Worm (Caenorhabditis elegans): ENCODE measurements around the gene dnj-20.

dnj-20 gene

DNA sequence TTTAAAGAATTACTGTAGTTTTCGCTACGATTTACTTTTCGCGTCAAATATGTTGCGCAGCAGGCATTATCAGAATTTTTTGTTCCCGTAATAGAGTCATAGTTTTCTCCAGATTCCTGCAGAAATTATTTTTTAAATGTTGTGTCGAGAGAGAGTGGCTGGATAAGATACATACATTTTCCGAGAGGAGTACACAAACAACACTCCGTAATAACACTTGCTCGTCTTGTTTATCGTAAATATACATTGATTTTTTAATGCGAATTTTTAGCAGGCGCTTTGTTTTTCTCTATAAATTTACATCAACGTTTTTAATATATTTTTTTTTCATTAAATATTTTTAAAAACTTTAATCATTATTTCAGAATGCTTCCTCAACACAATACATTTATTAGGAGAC lies 45.0 kb upstream of the dnj-20 start, which contains the start of gene taf-8:
TSS of gene taf-8 (plus strand) at position 360 of the 400 bp plus-strand sequence.
- peak; percentile 95 for TF ChIP-seq attf-3 (GFP tag; conservative IDR thresholded peaks at IDR 0.05)
- TF ChIP-seq hmg-1.2 (GFP tag; IDR thresholded peaks at IDR 0.05): peak; percentile 16; the same call in 1 of the 2 replicates
- no peak for TF ChIP-seq F39B2.1 (GFP tag; IDR thresholded peaks at IDR 0.05)
- TF ChIP-seq lsl-1 (GFP tag; optimal IDR thresholded peaks at IDR 0.05): peak; percentile 73
- TF ChIP-seq pbrm-1 (GFP tag; IDR thresholded peaks at IDR 0.05): no peak
- no peak for TF ChIP-seq lin-35 (GFP tag; optimal IDR thresholded peaks at IDR 0.05)
- no peak for TF ChIP-seq cebp-1 (GFP tag; IDR thresholded peaks at IDR 0.05)
- no peak for TF ChIP-seq cebp-1 (tag; optimal IDR thresholded peaks at IDR 0.05)
- no peak for TF ChIP-seq C06A6.2 (GFP tag; conservative IDR thresholded peaks at IDR 0.05)

DNA sequence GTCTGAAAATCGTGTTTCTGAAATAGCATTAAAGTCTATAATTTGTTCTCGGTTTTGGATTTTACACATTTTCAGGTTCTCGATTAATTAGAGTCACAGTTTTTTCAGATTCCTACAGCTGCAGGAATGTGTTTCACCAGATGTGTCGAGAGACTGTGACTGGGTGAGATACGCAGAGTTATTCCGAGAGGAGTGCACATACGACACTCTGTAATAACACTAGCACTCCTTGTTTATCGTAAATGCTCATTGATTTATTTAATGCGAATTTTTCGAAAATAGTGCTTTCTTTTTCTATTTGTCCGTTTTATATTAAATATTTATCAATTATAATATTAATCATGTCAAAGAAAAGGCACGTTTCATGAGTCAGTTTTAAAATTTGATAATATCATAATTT lies 43.4 kb upstream of the dnj-20 start, which contains the start of gene ZK1320.11:
TSS of gene ZK1320.11 (plus strand) at position 243 of the 400 bp plus-strand sequence.
- TF ChIP-seq egl-18 (GFP tag; IDR thresholded peaks at IDR 0.05): no peak
- peak; percentile 88 for TF ChIP-seq hmg-1.2 (GFP tag; IDR thresholded peaks at IDR 0.05)
- TF ChIP-seq attf-3 (GFP tag; conservative IDR thresholded peaks at IDR 0.05): 0 out of 2 replicates have a peak, but pooled peaks have one; percentile 11

DNA sequence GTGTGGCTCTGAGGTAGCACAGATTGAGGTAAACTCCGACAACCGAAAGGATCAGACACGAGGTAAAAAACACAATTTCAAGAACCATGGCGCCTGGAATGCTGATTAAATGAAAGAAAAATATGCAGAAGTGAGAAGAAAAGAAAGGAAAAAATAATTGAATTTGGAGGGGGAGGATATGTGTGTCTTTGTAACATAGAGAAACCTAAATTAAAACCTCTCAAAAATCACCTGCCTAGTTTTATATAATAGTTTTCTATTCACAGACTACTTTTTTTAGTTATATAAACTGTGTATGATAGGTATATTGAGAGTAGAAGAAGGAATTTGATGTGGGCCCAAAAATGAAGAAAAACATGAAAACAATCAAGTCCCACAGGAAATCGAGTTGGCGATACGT lies 41.6 kb upstream of the dnj-20 start, which contains the start of gene ZK1320.5:
TSS of gene ZK1320.5 (minus strand) at position 101 of the 400 bp plus-strand sequence.
- TF ChIP-seq ceh-40 (GFP tag; IDR thresholded peaks at IDR 0.05) (no peak), aptf-3 (GFP tag; IDR thresholded peaks at IDR 0.05) (no peak), T26A5.8 (tag; optimal IDR thresholded peaks at IDR 0.05) (no peak), snpc-4 (GFP tag; optimal IDR thresholded peaks at IDR 0.05) (no peak), snpc-4 (tag; optimal IDR thresholded peaks at IDR 0.05) (no peak), attf-6 (GFP tag; IDR thresholded peaks at IDR 0.05) (no peak), F37B4.10 (GFP tag; IDR thresholded peaks at IDR 0.05) (no peak), chd-7 (tag; optimal IDR thresholded peaks at IDR 0.05) (no peak), nhr-120 (GFP tag; IDR thresholded peaks at IDR 0.05) (no peak)

DNA sequence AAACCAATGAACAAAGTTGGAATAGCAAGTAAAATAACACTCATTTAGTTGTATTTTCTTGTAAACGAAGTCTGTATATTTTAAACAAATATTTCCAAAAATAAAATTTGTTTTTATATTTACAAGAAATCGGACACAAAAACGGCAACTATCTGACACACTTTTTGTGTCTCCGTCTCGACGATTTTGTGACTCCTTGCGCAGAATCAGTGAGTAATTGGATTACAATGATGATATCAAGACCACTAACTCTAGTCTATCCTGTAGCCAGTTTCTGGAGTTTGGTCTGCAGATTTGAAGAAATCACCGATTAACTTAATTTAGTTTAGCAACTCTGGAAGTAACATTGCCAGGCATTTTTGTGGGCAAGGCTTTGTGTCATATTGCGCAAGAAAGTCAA lies 38.8 kb upstream of the dnj-20 start, which contains the start of gene cyp-13A10:
TSS of gene cyp-13A10 (minus strand) at position 88 of the 400 bp plus-strand sequence.
- TF ChIP-seq hsf-1 (GFP tag; IDR thresholded peaks at IDR 0.05) (no peak), Y95B8A.8 (GFP tag; IDR thresholded peaks at IDR 0.05) (no peak), F37B4.10 (GFP tag; IDR thresholded peaks at IDR 0.05) (no peak), egrh-3 (GFP tag; IDR thresholded peaks at IDR 0.05) (no peak), ets-4 (GFP tag; optimal IDR thresholded peaks at IDR 0.05) (no peak), mel-28 (tag; optimal IDR thresholded peaks at IDR 0.05; ENCODE audit: borderline replicate concordance) (no peak), cebp-2 (GFP tag; IDR thresholded peaks at IDR 0.05) (no peak), mcd-1 (GFP tag; IDR thresholded peaks at IDR 0.05) (no peak), F57A8.1 (GFP tag; optimal IDR thresholded peaks at IDR 0.05) (no peak)

DNA sequence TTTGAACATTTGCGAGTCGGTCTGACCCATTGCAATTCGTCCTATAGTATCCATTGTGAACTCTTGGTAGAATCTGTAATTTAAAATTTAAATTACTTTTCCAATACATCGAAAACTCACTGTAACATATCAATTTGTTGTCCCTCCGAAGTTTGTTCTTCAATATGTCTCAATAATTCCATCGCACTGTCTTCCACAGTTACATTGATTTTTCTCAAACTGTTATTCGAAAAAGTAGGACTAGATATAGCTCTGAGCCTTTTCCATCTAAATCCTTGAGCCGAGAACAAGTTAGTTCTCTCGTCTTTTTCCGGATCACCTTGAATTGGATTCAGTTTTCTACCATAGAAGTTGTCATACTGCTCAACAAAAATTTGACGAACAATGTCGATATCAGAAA lies 38.2 kb upstream of the dnj-20 start:
- TF ChIP-seq K12H6.12 (tag; optimal IDR thresholded peaks at IDR 0.05): no peak
- no peak for TF ChIP-seq aptf-2 (GFP tag; conservative IDR thresholded peaks at IDR 0.05)
- no peak for TF ChIP-seq atf-7 (tag; optimal IDR thresholded peaks at IDR 0.05)
- no peak for TF ChIP-seq ekl-4 (GFP tag; IDR thresholded peaks at IDR 0.05)

DNA sequence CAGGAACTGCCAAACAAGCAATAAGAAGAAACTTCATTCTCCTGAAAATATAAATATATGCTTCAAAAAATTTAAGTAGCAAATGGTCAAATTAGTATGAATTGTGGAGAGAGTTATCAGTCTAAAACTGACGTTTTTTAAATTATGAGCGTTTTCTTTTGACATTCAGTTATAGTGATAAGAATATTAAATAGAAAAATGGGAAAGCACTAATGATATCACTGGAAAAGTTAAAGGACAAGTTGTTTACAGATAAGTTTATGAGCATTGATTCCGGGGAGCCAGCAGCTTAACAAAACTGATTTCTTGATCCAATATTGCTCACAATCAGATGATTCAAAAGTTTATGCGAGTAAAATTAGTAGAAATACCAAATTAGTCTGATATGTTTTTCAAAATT lies 36.4 kb upstream of the dnj-20 start, which contains the start of gene ZK1320.3:
TSS of gene ZK1320.3 (minus strand) at position 41 of the 400 bp plus-strand sequence.
- TF ChIP-seq hlh-12 (tag; optimal IDR thresholded peaks at IDR 0.05) (no peak), F55B11.4 (tag; optimal IDR thresholded peaks at IDR 0.05; ENCODE audit: borderline replicate concordance, insufficient read depth) (no peak), somi-1 (GFP tag; optimal IDR thresholded peaks at IDR 0.05) (no peak), F23B12.7 (tag; optimal IDR thresholded peaks at IDR 0.05; ENCODE audit: insufficient read depth) (no peak), nhr-80 (tag; optimal IDR thresholded peaks at IDR 0.05) (peak; percentile 56), cebp-2 (GFP tag; IDR thresholded peaks at IDR 0.05) (no peak), madf-3 (GFP tag; IDR thresholded peaks at IDR 0.05) (no peak), tbx-9 (tag; optimal IDR thresholded peaks at IDR 0.05; ENCODE audit: borderline replicate concordance) (no peak), ceh-27 (GFP tag; optimal IDR thresholded peaks at IDR 0.05) (no peak)
